Worm (Caenorhabditis elegans) whole organism, L3 larva: ENCODE results near the gene twk-25.

ENCODE experiments used
- daf-12 ChIP-seq: fragments of 150-350 bp; optimal IDR thresholded peaks from 2 replicates; lab custom pipeline; 2014; ENCODE audit warnings: missing biosample characterization, missing genetic modification reagents, missing genetic modification characterization
- elt-1 ChIP-seq: fragments of 150-350 bp; optimal IDR thresholded peaks from 2 replicates; lab custom pipeline; 2014; ENCODE audit warnings: missing biosample characterization, missing genetic modification characterization
- nhr-237 ChIP-seq: fragments of 150-350 bp; optimal IDR thresholded peaks from 2 replicates; lab custom pipeline; 2014; ENCODE audit warnings: missing biosample characterization, missing genetic modification characterization

DNA sequence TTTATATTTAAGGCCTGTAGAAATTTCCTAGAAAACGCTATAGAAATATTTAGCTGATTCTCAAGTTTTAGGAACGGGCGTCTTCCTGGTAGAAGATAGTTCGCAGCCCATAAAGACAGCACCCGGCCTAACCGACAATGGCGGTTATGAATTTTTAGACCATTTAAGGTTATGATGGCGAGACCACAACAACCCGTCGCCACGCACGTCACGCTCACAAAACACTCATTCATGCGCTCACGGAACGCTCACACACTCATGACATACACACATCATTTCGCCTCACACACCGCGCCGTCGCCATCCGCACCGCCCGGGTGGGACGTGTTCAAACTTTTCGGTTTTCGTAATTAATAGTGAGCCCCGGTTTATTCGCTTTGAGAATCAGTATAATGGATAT lies 19.2 kb downstream of the twk-25 start:
- TF ChIP-seq daf-12 (no peak), elt-1 (tag; lab: Kevin White, UChicago) (no peak), nhr-237 (tag; lab: Kevin White, UChicago) (no peak)
